Fruit fly (Drosophila melanogaster): ENCODE data around the gene sim.

- TF ChIP-seq OdsH (GFP tag; optimal IDR thresholded peaks at IDR 0.05), result no peak
- no peak for TF ChIP-seq CG9705 (GFP tag; optimal IDR thresholded peaks at IDR 0.05)
- peak; percentile 19 for TF ChIP-seq HLH106 (tag; optimal IDR thresholded peaks at IDR 0.05)
- no peak for TF ChIP-seq woc (GFP tag; optimal IDR thresholded peaks at IDR 0.05)
- no peak for TF ChIP-seq Mio (GFP tag; optimal IDR thresholded peaks at IDR 0.05)
- no peak for TF ChIP-seq Abd-B (GFP tag; optimal IDR thresholded peaks at IDR 0.05)
- TF ChIP-seq psq (GFP tag; optimal IDR thresholded peaks at IDR 0.05), result no peak
- TF ChIP-seq foxo (GFP tag; optimal IDR thresholded peaks at IDR 0.05), result peak in 1 of 2 experiments; percentile 10
- no peak for TF ChIP-seq CrebA (GFP tag; optimal IDR thresholded peaks at IDR 0.05; ENCODE audit: borderline replicate concordance)
These were observed 20.7 kb downstream of the sim start for dm6 chr3R:13078263-13078662.

Data from whole organism, wandering third instar larva.